Worm (Caenorhabditis elegans) whole organism, L2 larva: ENCODE data around the gene C34D4.3.

Source experiments
- ama-1 ChIP-seq: fragments of 150-350 bp; optimal IDR thresholded peaks from 2 replicates; lab custom pipeline; 2018; ENCODE audit warnings: inconsistent platforms
- fos-1 ChIP-seq: fragments of 150-350 bp; optimal IDR thresholded peaks from 2 replicates; lab custom pipeline; 2014; ENCODE audit warnings: missing biosample characterization, missing genetic modification characterization
- nhr-23 ChIP-seq: fragments of 150-350 bp; optimal IDR thresholded peaks from 2 replicates; lab custom pipeline; 2014; ENCODE audit warnings: missing biosample characterization, missing genetic modification reagents, missing genetic modification characterization
- unc-62 ChIP-seq: fragments of 150-350 bp; optimal IDR thresholded peaks from 2 replicates; lab custom pipeline; 2014; ENCODE audit warnings: missing biosample characterization, missing genetic modification reagents, missing genetic modification characterization
- ztf-4 ChIP-seq: fragments of 150-350 bp; optimal IDR thresholded peaks from 2 replicates; lab custom pipeline; 2014; ENCODE audit warnings: missing biosample characterization, missing genetic modification characterization

DNA sequence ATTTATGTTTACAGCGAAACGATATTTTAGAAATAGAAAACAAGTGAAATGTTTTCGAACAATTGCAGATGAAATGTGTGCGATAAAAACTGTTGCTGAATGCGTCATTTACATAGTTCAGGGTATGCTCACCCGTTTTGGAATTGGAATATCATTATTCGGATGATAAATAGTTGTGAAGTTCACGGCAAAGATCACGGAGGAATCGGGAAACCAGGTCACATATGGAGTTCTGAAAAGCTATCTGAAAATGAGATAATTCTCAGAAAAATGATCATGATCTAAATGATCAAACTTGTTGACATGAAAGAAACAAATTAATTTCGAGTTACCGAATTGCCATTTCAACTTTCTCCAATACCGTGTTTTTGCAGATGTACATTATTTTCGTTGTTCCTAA, 42.3 kb downstream of the C34D4.3 start, which contains the start of gene best-16:
- TF ChIP-seq ama-1 (no peak), ztf-4 (tag; lab: Kevin White, UChicago) (no peak), unc-62 (GFP tag; lab: Kevin White, UChicago) (no peak), nhr-23 (tag; lab: Kevin White, UChicago) (no peak), fos-1 (tag; lab: Kevin White, UChicago) (no peak)
